Worm (Caenorhabditis elegans) whole organism, L4 larva: ENCODE measurements around the gene skih-2.

Experiments
- R02D3.7 ChIP-seq: fragments of 150-350 bp; sonication (generic microtip); optimal IDR thresholded peaks from 3 replicates; lab custom pipeline; 2014; ENCODE audit warnings: missing biosample characterization, missing genetic modification characterization
- dpl-1 ChIP-seq: fragments of 150-350 bp; optimal IDR thresholded peaks from 2 replicates; lab custom pipeline; 2014; ENCODE audit warnings: missing biosample characterization, missing genetic modification reagents, missing genetic modification characterization
- saeg-2 ChIP-seq: fragments of 200-800 bp; sonication (Bioruptor generic); IDR thresholded peaks from 2 replicates; pipeline ENCODE4 v1.3.6; 2022; ENCODE audit warnings: missing genetic modification reagents, missing genetic modification characterization, missing compliant biosample characterization

DNA sequence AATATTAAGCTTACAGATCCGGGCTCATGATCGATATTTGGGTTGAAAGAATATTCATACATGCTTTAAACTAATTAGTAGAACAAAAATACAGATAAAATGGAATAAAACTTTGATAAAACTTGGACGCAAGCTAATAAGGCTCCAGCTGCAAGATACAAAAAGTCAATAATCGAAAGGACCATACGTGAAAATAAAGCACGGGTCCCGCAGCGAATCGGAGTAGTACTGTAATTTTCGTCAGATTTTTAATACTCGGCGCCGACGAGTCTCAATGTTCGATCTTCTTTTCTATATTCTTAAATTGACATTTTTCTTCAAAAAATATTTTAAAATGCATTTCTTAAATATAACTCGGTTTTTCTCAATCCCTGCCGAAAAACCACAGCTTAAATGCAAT, 17.5 kb downstream of the skih-2 start, which contains the start of gene spo-11:
- TF ChIP-seq dpl-1 (GFP tag; lab: Kevin White, UChicago): no peak
- no peak for TF ChIP-seq R02D3.7
- no peak for TF ChIP-seq saeg-2 (GFP tag; lab: Robert Waterston, UW)
